Fruit fly (Drosophila melanogaster) whole organism, embryonic: ENCODE data around the gene Lim3.

Experiments used
- Atf3 ChIP-seq: fragments of 200-800 bp; sonication (Bioruptor generic); optimal IDR thresholded peaks from 3 replicates; lab custom pipeline; 2016; ENCODE audit warnings: missing biosample characterization, missing genetic modification characterization
- CG13123 ChIP-seq: fragments of 200-800 bp; sonication (Bioruptor generic); optimal IDR thresholded peaks from 2 replicates; lab custom pipeline; 2016; ENCODE audit warnings: missing biosample characterization, missing genetic modification characterization
- CG13424 ChIP-seq: fragments of 200-800 bp; sonication (Bioruptor generic); optimal IDR thresholded peaks from 2 replicates; lab custom pipeline; 2019; ENCODE audit warnings: missing biosample characterization, mild to moderate bottlenecking, missing genetic modification characterization, moderate library complexity
- CG13775 ChIP-seq: fragments of 200-800 bp; sonication (Bioruptor generic); optimal IDR thresholded peaks from 3 replicates; lab custom pipeline; 2017; ENCODE audit warnings: missing biosample characterization, mild to moderate bottlenecking, missing genetic modification characterization
- CG15601 ChIP-seq: fragments of 200-800 bp; sonication (Bioruptor generic); optimal IDR thresholded peaks from 3 replicates; lab custom pipeline; 2019; ENCODE audit warnings: missing biosample characterization, mild to moderate bottlenecking, missing genetic modification characterization, moderate library complexity
- CG16863 ChIP-seq: fragments of 200-800 bp; sonication (Bioruptor generic); optimal IDR thresholded peaks from 3 replicates; lab custom pipeline; 2016; ENCODE audit warnings: missing biosample characterization, missing genetic modification characterization
- CG17385 ChIP-seq: fragments of 200-800 bp; sonication (Bioruptor generic); optimal IDR thresholded peaks from 3 replicates; lab custom pipeline; 2018; ENCODE audit warnings: missing biosample characterization, mild to moderate bottlenecking, missing genetic modification characterization
- CG17802 ChIP-seq: fragments of 200-800 bp; sonication (Bioruptor generic); optimal IDR thresholded peaks from 2 replicates; lab custom pipeline; 2018; ENCODE audit warnings: missing biosample characterization, mild to moderate bottlenecking, missing genetic modification characterization, moderate library complexity
- CG18476 ChIP-seq: fragments of 200-800 bp; sonication (Bioruptor generic); optimal IDR thresholded peaks from 2 replicates; lab custom pipeline; 2016; ENCODE audit warnings: missing biosample characterization, mild to moderate bottlenecking, missing genetic modification characterization
- CG2116 ChIP-seq: fragments of 200-800 bp; sonication (Bioruptor generic); optimal IDR thresholded peaks from 3 replicates; lab custom pipeline; 2018; ENCODE audit warnings: missing biosample characterization, mild to moderate bottlenecking, missing genetic modification characterization
- CG2199 ChIP-seq: fragments of 200-800 bp; sonication (Bioruptor generic); IDR thresholded peaks from 3 replicates; pipeline ENCODE4 v1.3.6; 2022; ENCODE audit warnings: missing biosample characterization, missing genetic modification characterization
- CG31365 ChIP-seq: fragments of 200-800 bp; sonication (Bioruptor generic); optimal IDR thresholded peaks from 2 replicates; lab custom pipeline; 2018; ENCODE audit warnings: missing biosample characterization, mild to moderate bottlenecking, missing genetic modification characterization
- CG34224 ChIP-seq: fragments of 200-800 bp; sonication (Bioruptor generic); IDR thresholded peaks from 3 replicates; pipeline ENCODE4 v1.3.6; 2022; ENCODE audit warnings: missing biosample characterization, missing genetic modification characterization; ENCODE audit not compliant: partially characterized antibody
- CG4707 ChIP-seq: fragments of 200-800 bp; sonication (Bioruptor generic); optimal IDR thresholded peaks from 2 replicates; lab custom pipeline; 2018; ENCODE audit warnings: missing biosample characterization, mild to moderate bottlenecking, missing genetic modification characterization, moderate library complexity
- CG5245 ChIP-seq: fragments of 200-800 bp; sonication (Bioruptor generic); optimal IDR thresholded peaks from 3 replicates; lab custom pipeline; 2016; ENCODE audit warnings: missing biosample characterization, missing genetic modification characterization
- CG5953 ChIP-seq: fragments of 200-800 bp; sonication (Bioruptor generic); IDR thresholded peaks from 2 replicates; pipeline ENCODE4 v1.3.6; 2022; ENCODE audit warnings: missing biosample characterization, missing genetic modification characterization
- CG6683 ChIP-seq: fragments of 200-800 bp; sonication (Bioruptor generic); optimal IDR thresholded peaks from 2 replicates; lab custom pipeline; 2017; ENCODE audit warnings: missing biosample characterization, mild to moderate bottlenecking, missing genetic modification characterization, missing genetic modification reagents
- CG8089 ChIP-seq: fragments of 200-800 bp; sonication (Bioruptor generic); optimal IDR thresholded peaks from 3 replicates; lab custom pipeline; 2016; ENCODE audit warnings: missing biosample characterization, missing genetic modification characterization
- CG8924 ChIP-seq: fragments of 200-800 bp; optimal IDR thresholded peaks from 3 replicates; lab custom pipeline; 2019; ENCODE audit warnings: missing biosample characterization, mild to moderate bottlenecking, missing genetic modification characterization, moderate library complexity
- Doc2 ChIP-seq: fragments of 200-800 bp; sonication (Bioruptor generic); IDR thresholded peaks from 2 replicates; pipeline ENCODE4 v1.3.6; 2022; ENCODE audit warnings: missing biosample characterization, missing genetic modification characterization
- ERR ChIP-seq: fragments of 200-800 bp; sonication (Bioruptor generic); optimal IDR thresholded peaks from 2 replicates; lab custom pipeline; 2016; ENCODE audit warnings: missing biosample characterization, missing genetic modification characterization
- Ets97D ChIP-seq: fragments of 200-800 bp; sonication (Bioruptor generic); optimal IDR thresholded peaks from 3 replicates; lab custom pipeline; 2016; ENCODE audit warnings: missing biosample characterization, missing genetic modification characterization
- Hr78 ChIP-seq, 2 experiments: fragments of 200-800 bp in 1 of 2; fragments of >200 bp in 1 of 2; sonication (Bioruptor generic) in 1 of 2; optimal IDR thresholded peaks; 2 replicates each; lab custom pipeline; 2017 to 2019; ENCODE audit warnings: missing biosample characterization in 2 of 2, missing genetic modification characterization in 2 of 2, mild to moderate bottlenecking in 1 of 2, moderate library complexity in 1 of 2
- Oaz ChIP-seq: fragments of 200-800 bp; sonication (Bioruptor generic); IDR thresholded peaks from 2 replicates; pipeline ENCODE4 v1.3.6; 2022; ENCODE audit warnings: missing biosample characterization, missing genetic modification characterization
- PHDP ChIP-seq: fragments of 200-800 bp; sonication (Bioruptor generic); optimal IDR thresholded peaks from 3 replicates; lab custom pipeline; 2018; ENCODE audit warnings: missing biosample characterization, mild to moderate bottlenecking, missing genetic modification characterization, moderate library complexity
- Sox100B ChIP-seq: fragments of 200-800 bp; sonication (Bioruptor generic); optimal IDR thresholded peaks from 3 replicates; lab custom pipeline; 2018; ENCODE audit warnings: missing biosample characterization, mild to moderate bottlenecking, missing genetic modification characterization
- Vsx1 ChIP-seq: fragments of 200-800 bp; sonication (Bioruptor generic); optimal IDR thresholded peaks from 2 replicates; lab custom pipeline; 2017; ENCODE audit warnings: missing biosample characterization, mild to moderate bottlenecking, missing genetic modification characterization, missing genetic modification reagents
- ac ChIP-seq: fragments of 200-800 bp; sonication (Bioruptor generic); optimal IDR thresholded peaks from 3 replicates; lab custom pipeline; 2017; ENCODE audit warnings: missing biosample characterization, mild to moderate bottlenecking, missing genetic modification characterization
- ara ChIP-seq: fragments of 200-800 bp; sonication (Bioruptor generic); IDR thresholded peaks from 2 replicates; pipeline ENCODE4 v1.3.6; 2022; ENCODE audit warnings: missing biosample characterization, missing genetic modification characterization
- bab2 ChIP-seq: fragments of 200-800 bp; sonication (Bioruptor generic); optimal IDR thresholded peaks from 2 replicates; lab custom pipeline; 2016; ENCODE audit warnings: missing biosample characterization, missing genetic modification characterization
- bsh ChIP-seq, 2 experiments: fragments of 200-800 bp; sonication (Bioruptor generic); optimal IDR thresholded peaks; 2 replicates each; lab custom pipeline; 2017 to 2018; ENCODE audit warnings: mild to moderate bottlenecking in 2 of 2, missing biosample characterization in 2 of 2, missing genetic modification characterization in 2 of 2, moderate library complexity in 1 of 2
- cato ChIP-seq: fragments of 200-800 bp; sonication (Bioruptor generic); optimal IDR thresholded peaks from 2 replicates; lab custom pipeline; 2016; ENCODE audit warnings: missing biosample characterization, missing genetic modification characterization, borderline replicate concordance
- corto ChIP-seq: fragments of 200-800 bp; sonication (Bioruptor generic); optimal IDR thresholded peaks from 2 replicates; lab custom pipeline; 2016; ENCODE audit warnings: missing biosample characterization, mild to moderate bottlenecking, missing genetic modification characterization, moderate library complexity
- da ChIP-seq: fragments of 200-800 bp; sonication (Bioruptor generic); optimal IDR thresholded peaks from 2 replicates; lab custom pipeline; 2016; ENCODE audit warnings: missing biosample characterization, missing genetic modification characterization
- dimm ChIP-seq: fragments of 200-800 bp; sonication (Bioruptor generic); IDR thresholded peaks from 2 replicates; pipeline ENCODE4 v1.3.6; 2022; ENCODE audit warnings: missing biosample characterization, missing genetic modification characterization
- emc ChIP-seq: fragments of 200-800 bp; sonication (Bioruptor generic); optimal IDR thresholded peaks from 2 replicates; lab custom pipeline; 2016; ENCODE audit warnings: missing biosample characterization, missing genetic modification characterization
- esg ChIP-seq: fragments of 200-800 bp; sonication (Bioruptor generic); conservative IDR thresholded peaks from 2 replicates; pipeline ENCODE4 v1.3.6; 2022; ENCODE audit warnings: missing biosample characterization, missing genetic modification characterization
- fd3F ChIP-seq: fragments of 200-800 bp; sonication (Bioruptor generic); optimal IDR thresholded peaks from 2 replicates; lab custom pipeline; 2018; ENCODE audit warnings: missing biosample characterization, mild to moderate bottlenecking, missing genetic modification characterization, moderate library complexity
- fd64A ChIP-seq: fragments of 200-800 bp; sonication (Bioruptor generic); optimal IDR thresholded peaks from 3 replicates; lab custom pipeline; 2018; ENCODE audit warnings: missing biosample characterization, mild to moderate bottlenecking, missing genetic modification characterization
- pho ChIP-seq: fragments of 200-800 bp; sonication (Bioruptor generic); optimal IDR thresholded peaks from 2 replicates; lab custom pipeline; 2016; ENCODE audit warnings: missing biosample characterization, missing genetic modification characterization
- ranshi ChIP-seq: fragments of 200-800 bp; sonication (Bioruptor generic); IDR thresholded peaks from 2 replicates; pipeline ENCODE4 v1.3.6; 2022; ENCODE audit warnings: missing biosample characterization, missing genetic modification characterization
- salm ChIP-seq: fragments of 200-800 bp; sonication (Bioruptor generic); optimal IDR thresholded peaks from 2 replicates; lab custom pipeline; 2018; ENCODE audit warnings: missing biosample characterization, mild to moderate bottlenecking, missing genetic modification characterization
- shn ChIP-seq: fragments of 200-800 bp; sonication (Bioruptor generic); optimal IDR thresholded peaks from 3 replicates; lab custom pipeline; 2016; ENCODE audit warnings: missing biosample characterization, missing genetic modification characterization
- sima ChIP-seq: fragments of 200-800 bp; sonication (Bioruptor generic); optimal IDR thresholded peaks from 2 replicates; lab custom pipeline; 2016; ENCODE audit warnings: missing biosample characterization, missing genetic modification characterization
- so ChIP-seq: fragments of 200-800 bp; sonication (Bioruptor generic); IDR thresholded peaks from 3 replicates; pipeline ENCODE4 v1.3.6; 2022; ENCODE audit warnings: missing biosample characterization, missing genetic modification characterization
- tio ChIP-seq: fragments of 200-800 bp; sonication (Bioruptor generic); optimal IDR thresholded peaks from 2 replicates; lab custom pipeline; 2017; ENCODE audit warnings: missing biosample characterization, missing genetic modification characterization, inconsistent platforms
- ttk ChIP-seq: fragments of 200-800 bp; sonication (Bioruptor generic); IDR thresholded peaks from 2 replicates; pipeline ENCODE4 v2.1.2; 2022; ENCODE audit warnings: missing biosample characterization, missing genetic modification characterization
- tx ChIP-seq: fragments of 200-800 bp; sonication (Bioruptor generic); optimal IDR thresholded peaks from 2 replicates; lab custom pipeline; 2016; ENCODE audit warnings: missing biosample characterization, missing genetic modification characterization
- usp ChIP-seq: fragments of >200 bp; optimal IDR thresholded peaks from 2 replicates; lab custom pipeline; 2017; ENCODE audit warnings: missing biosample characterization, missing genetic modification characterization

Gene Lim3

dm6 chr2L:19141435-19142126, 33.4 kb upstream of the Lim3 start (continued):
- TF ChIP-seq CG8924 (peak; percentile 86), ranshi (GFP tag; lab: Robert Waterston, UW) (peak; percentile 54; the same call in 1 of the 2 replicates), CG8089 (GFP tag; lab: Kevin White, UChicago) (peak; percentile 33), corto (GFP tag; lab: Kevin White, UChicago) (no peak), tx (GFP tag; lab: Kevin White, UChicago) (peak; percentile 53), CG31365 (no peak), CG13424 (tag; lab: Kevin White, UChicago) (peak; percentile 76), CG17802 (tag; lab: Kevin White, UChicago) (peak; percentile 35), usp (GFP tag; lab: Kevin White, UChicago) (no peak), so (GFP tag; lab: Robert Waterston, UW) (peak; percentile 73), Oaz (GFP tag; lab: Robert Waterston, UW) (no peak), dimm (GFP tag; lab: Robert Waterston, UW) (no peak), salm (peak; percentile 27), CG4707 (GFP tag; lab: Kevin White, UChicago) (peak; percentile 18), fd3F (peak; percentile 70), da (no peak), pho (GFP tag; lab: Kevin White, UChicago) (peak; percentile 74), CG6683 (GFP tag; lab: Kevin White, UChicago) (peak; percentile 30), Atf3 (GFP tag; lab: Kevin White, UChicago) (no peak), emc (GFP tag; lab: Kevin White, UChicago) (peak; percentile 42), CG15601 (tag; lab: Kevin White, UChicago) (peak; percentile 74), bab2 (GFP tag; lab: Kevin White, UChicago) (peak; percentile 59), ac (GFP tag; lab: Kevin White, UChicago) (no peak), PHDP (peak; percentile 77), CG2199 (no peak), Hr78 (GFP tag; optimal IDR thresholded peaks at IDR 0.05; lab: Kevin White, UChicago) (peak in 1 of 2 experiments; percentile 5), Doc2 (GFP tag; lab: Robert Waterston, UW) (no peak), CG5245 (peak; percentile 36), shn (peak; percentile 29), CG13123 (GFP tag; lab: Kevin White, UChicago) (peak; percentile 17), CG16863 (GFP tag; lab: Kevin White, UChicago) (peak; percentile 45), Ets97D (GFP tag; lab: Kevin White, UChicago) (peak; percentile 7), CG13775 (GFP tag; lab: Kevin White, UChicago) (peak; percentile 82), ttk (no peak), esg (GFP tag; lab: Robert Waterston, UW) (peak; percentile 50; the same call in 1 of the 2 replicates), cato (GFP tag; lab: Kevin White, UChicago) (peak; percentile 47), tio (GFP tag; lab: Kevin White, UChicago) (peak; percentile 79), CG34224 (GFP tag; lab: Robert Waterston, UW) (no peak), ara (GFP tag; lab: Robert Waterston, UW) (peak; percentile 50; the same call in 1 of the 2 replicates), fd64A (GFP tag; lab: Kevin White, UChicago) (peak; percentile 36), Sox100B (GFP tag; lab: Kevin White, UChicago) (peak; percentile 82), ERR (GFP tag; lab: Kevin White, UChicago) (peak; percentile 59), CG5953 (GFP tag; lab: Robert Waterston, UW) (no peak), CG17385 (peak; percentile 50), sima (peak; percentile 51), CG18476 (GFP tag; lab: Kevin White, UChicago) (peak; percentile 57), bsh (GFP tag; optimal IDR thresholded peaks at IDR 0.05; lab: Kevin White, UChicago) (peak; percentile 85 to 87), Vsx1 (GFP tag; lab: Kevin White, UChicago) (peak; percentile 64), CG2116 (peak; percentile 30)
